Fruit fly (Drosophila melanogaster): ENCODE data around the gene Snap24.

The Snap24 gene

dm6 chr3R:9762955-9763931 lies at the start of gene Snap24, which contains the start of gene CG8478 (continued):
- TF ChIP-seq Six4 (GFP tag; optimal IDR thresholded peaks at IDR 0.05) = no peak
- TF ChIP-seq CG31388 (GFP tag; optimal IDR thresholded peaks at IDR 0.05) = no peak
- TF ChIP-seq CG11398 (GFP tag; optimal IDR thresholded peaks at IDR 0.05) = no peak
- TF ChIP-seq Hey (tag; optimal IDR thresholded peaks at IDR 0.05) = no peak
- no peak for TF ChIP-seq Xrp1 (GFP tag; IDR thresholded peaks at IDR 0.05)
- no peak for TF ChIP-seq CG1602 (GFP tag; optimal IDR thresholded peaks at IDR 0.05)
- peak; percentile 74; the same call in 2 of the 4 replicates for TF ChIP-seq chinmo (GFP tag; IDR thresholded peaks at IDR 0.05; ENCODE audit: partially characterized antibody)
- peak; percentile 88 for TF ChIP-seq amos (GFP tag; IDR thresholded peaks at IDR 0.05; ENCODE audit: partially characterized antibody)
- peak; percentile 37 for TF ChIP-seq nmo (GFP tag; optimal IDR thresholded peaks at IDR 0.05)
- peak; percentile 33 for TF ChIP-seq Camta (GFP tag; optimal IDR thresholded peaks at IDR 0.05)
- no peak for TF ChIP-seq Bdp1 (GFP tag; optimal IDR thresholded peaks at IDR 0.05)
- TF ChIP-seq phol (tag; optimal IDR thresholded peaks at IDR 0.05) = peak; percentile 22
- no peak for TF ChIP-seq pb (GFP tag; optimal IDR thresholded peaks at IDR 0.05)
- TF ChIP-seq twi (tag; optimal IDR thresholded peaks at IDR 0.05) = no peak
- no peak for TF ChIP-seq CG6175 (GFP tag; IDR thresholded peaks at IDR 0.05)
- TF ChIP-seq hth (optimal IDR thresholded peaks at IDR 0.05) = no peak
- no peak for TF ChIP-seq CG3281 (GFP tag; optimal IDR thresholded peaks at IDR 0.05)
- no peak for TF ChIP-seq pho (GFP tag; optimal IDR thresholded peaks at IDR 0.05)
- TF ChIP-seq Nf-YA (GFP tag; IDR thresholded peaks at IDR 0.05) = no peak
- TF ChIP-seq sr (GFP tag; IDR thresholded peaks at IDR 0.05) = no peak
- TF ChIP-seq nau (GFP tag; optimal IDR thresholded peaks at IDR 0.05) = no peak
- no peak for TF ChIP-seq CG1647 (GFP tag; optimal IDR thresholded peaks at IDR 0.05)
- TF ChIP-seq p53 (GFP tag; optimal IDR thresholded peaks at IDR 0.05) = no peak
- peak; percentile 57 for TF ChIP-seq CG2129 (GFP tag; IDR thresholded peaks at IDR 0.05; ENCODE audit: partially characterized antibody)
- TF ChIP-seq knrl (GFP tag; IDR thresholded peaks at IDR 0.05; ENCODE audit: partially characterized antibody) = peak; percentile 82
- no peak for TF ChIP-seq CG8765 (GFP tag; IDR thresholded peaks at IDR 0.05)
- no peak for TF ChIP-seq CG34376 (GFP tag; optimal IDR thresholded peaks at IDR 0.05)
- TF ChIP-seq ato (GFP tag; IDR thresholded peaks at IDR 0.05; ENCODE audit: partially characterized antibody) = peak; percentile 80
- TF ChIP-seq CG18011 (GFP tag; optimal IDR thresholded peaks at IDR 0.05) = no peak
- TF ChIP-seq CG30020 (tag; optimal IDR thresholded peaks at IDR 0.05) = peak; percentile 84
- TF ChIP-seq hbn (GFP tag; IDR thresholded peaks at IDR 0.05; ENCODE audit: partially characterized antibody) = peak; percentile 65
- TF ChIP-seq Ssrp (tag; optimal IDR thresholded peaks at IDR 0.05) = no peak
- TF ChIP-seq Aef1 (GFP tag; IDR thresholded peaks at IDR 0.05) = no peak
- TF ChIP-seq CG11504 (tag; optimal IDR thresholded peaks at IDR 0.05) = no peak
- no peak for TF ChIP-seq CG2889 (GFP tag; IDR thresholded peaks at IDR 0.05)
- no peak for TF ChIP-seq CG10543 (GFP tag; optimal IDR thresholded peaks at IDR 0.05)
- TF ChIP-seq sug (tag; optimal IDR thresholded peaks at IDR 0.05) = no peak
- no peak for TF ChIP-seq crp (GFP tag; optimal IDR thresholded peaks at IDR 0.05)
- no peak for TF ChIP-seq nerfin-1 (tag; optimal IDR thresholded peaks at IDR 0.05)
- TF ChIP-seq ac (GFP tag; optimal IDR thresholded peaks at IDR 0.05) = no peak
- no peak for TF ChIP-seq HHEX (GFP tag; optimal IDR thresholded peaks at IDR 0.05)
- no peak for TF ChIP-seq repo (GFP tag; optimal IDR thresholded peaks at IDR 0.05)

Data from whole organism, embryonic.